Fruit fly (Drosophila melanogaster): ENCODE data around the gene CG9609.

The CG9609 gene

DNA sequence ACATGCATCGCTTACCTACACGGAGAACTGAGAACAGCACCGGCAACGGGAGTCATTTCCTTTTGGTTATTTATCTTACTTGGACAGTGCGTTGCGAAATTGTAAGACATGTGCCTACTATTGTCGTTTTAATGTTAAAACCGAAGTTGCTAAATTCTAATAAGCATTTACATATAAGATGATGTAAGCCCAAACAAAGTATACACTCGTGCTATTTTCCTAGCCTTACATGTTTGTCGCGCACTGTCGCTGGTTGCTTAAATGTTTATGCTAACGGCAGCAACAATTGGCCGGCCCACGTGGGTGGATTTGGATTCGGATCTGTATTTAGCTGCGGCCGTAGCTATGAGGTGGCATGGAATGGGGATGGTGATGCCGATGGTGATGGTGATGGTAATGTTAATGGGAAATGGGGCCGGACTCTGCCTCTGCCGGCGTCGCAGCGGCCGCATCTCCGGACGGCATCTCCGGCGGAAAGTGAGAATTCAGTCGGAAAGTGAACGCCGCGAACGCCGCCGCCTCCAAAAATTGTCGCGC, 24.5 kb upstream of the CG9609 start, which contains the start of gene CG4829 (continued):
- TF ChIP-seq sens-2 (GFP tag; IDR thresholded peaks at IDR 0.05) (peak; percentile 81), sr (GFP tag; IDR thresholded peaks at IDR 0.05) (peak; percentile 92), CG6683 (GFP tag; optimal IDR thresholded peaks at IDR 0.05) (peak; percentile 64), fd96Cb (tag; optimal IDR thresholded peaks at IDR 0.05) (peak; percentile 91), bsh (GFP tag; optimal IDR thresholded peaks at IDR 0.05) (peak in 1 of 2 experiments; percentile 92), CG10543 (GFP tag; optimal IDR thresholded peaks at IDR 0.05) (peak; percentile 84), ftz-f1 (GFP tag; optimal IDR thresholded peaks at IDR 0.05) (no peak), CG9876 (GFP tag; optimal IDR thresholded peaks at IDR 0.05) (peak; percentile 31), dmrt11E (tag; optimal IDR thresholded peaks at IDR 0.05) (peak; percentile 63), gcm (GFP tag; optimal IDR thresholded peaks at IDR 0.05) (peak; percentile 82), H15 (GFP tag; IDR thresholded peaks at IDR 0.05) (peak; percentile 85), lmd (GFP tag; IDR thresholded peaks at IDR 0.05) (peak; percentile 92), tin (GFP tag; optimal IDR thresholded peaks at IDR 0.05) (peak; percentile 88), CG8765 (GFP tag; IDR thresholded peaks at IDR 0.05) (0 out of 2 replicates have a peak, but pooled peaks have one; percentile 10), Eip74EF (GFP tag; optimal IDR thresholded peaks at IDR 0.05) (peak in 1 of 2 experiments; percentile 85), Dfd (GFP tag; optimal IDR thresholded peaks at IDR 0.05) (no peak), CG7839 (tag; optimal IDR thresholded peaks at IDR 0.05) (peak; percentile 92), sima (GFP tag; optimal IDR thresholded peaks at IDR 0.05) (peak; percentile 68), CG18262 (tag; optimal IDR thresholded peaks at IDR 0.05) (peak; percentile 87), chif (GFP tag; optimal IDR thresholded peaks at IDR 0.05) (peak; percentile 88 to 89), BEAF-32 (GFP tag; optimal IDR thresholded peaks at IDR 0.05) (no peak), CG6175 (GFP tag; IDR thresholded peaks at IDR 0.05) (peak; percentile 73; the same call in 2 of the 3 replicates), NC2α (GFP tag; optimal IDR thresholded peaks at IDR 0.05) (peak; percentile 64), CG8089 (GFP tag; optimal IDR thresholded peaks at IDR 0.05) (peak; percentile 84), lbe (GFP tag; optimal IDR thresholded peaks at IDR 0.05) (no peak), dm (GFP tag; optimal IDR thresholded peaks at IDR 0.05) (peak; percentile 74), H2.0 (GFP tag; IDR thresholded peaks at IDR 0.05) (peak; percentile 88), Awh (GFP tag; IDR thresholded peaks at IDR 0.05) (peak; percentile 83), Bdp1 (GFP tag; optimal IDR thresholded peaks at IDR 0.05) (peak; percentile 65), CG4360 (GFP tag; IDR thresholded peaks at IDR 0.05) (peak; percentile 50), ATbp (GFP tag; optimal IDR thresholded peaks at IDR 0.05) (peak; percentile 90), crc (GFP tag; optimal IDR thresholded peaks at IDR 0.05) (peak; percentile 77), bcd (GFP tag; optimal IDR thresholded peaks at IDR 0.05) (peak; percentile 86), Elba2 (GFP tag; optimal IDR thresholded peaks at IDR 0.05) (no peak), Sin3A (optimal IDR thresholded peaks at IDR 0.05) (no peak), CG6689 (GFP tag; IDR thresholded peaks at IDR 0.05) (peak; percentile 87), Dip3 (GFP tag; optimal IDR thresholded peaks at IDR 0.05) (peak; percentile 74), CG2875 (GFP tag; optimal IDR thresholded peaks at IDR 0.05) (peak; percentile 77), B-H2 (GFP tag; optimal IDR thresholded peaks at IDR 0.05) (peak; percentile 75), pnt (GFP tag; optimal IDR thresholded peaks at IDR 0.05) (peak; percentile 79), Lim3 (GFP tag; IDR thresholded peaks at IDR 0.05) (peak; percentile 60), tio (GFP tag; optimal IDR thresholded peaks at IDR 0.05) (peak; percentile 75), CG11085 (GFP tag; IDR thresholded peaks at IDR 0.05) (peak; percentile 72), Bgb (GFP tag; IDR thresholded peaks at IDR 0.05; ENCODE audit: partially characterized antibody) (no peak), CG31224 (GFP tag; IDR thresholded peaks at IDR 0.05) (peak; percentile 83), Dad (GFP tag; optimal IDR thresholded peaks at IDR 0.05) (peak; percentile 79), Hr78 (GFP tag; optimal IDR thresholded peaks at IDR 0.05) (peak in 1 of 2 experiments; percentile 61), Lhr (GFP tag; optimal IDR thresholded peaks at IDR 0.05) (peak; percentile 44), Sry-δ (GFP tag; optimal IDR thresholded peaks at IDR 0.05) (peak; percentile 56), CG1602 (GFP tag; optimal IDR thresholded peaks at IDR 0.05) (peak; percentile 75)
